Worm (Caenorhabditis elegans): Measurements from ENCODE around the gene C04E7.5.

The C04E7.5 gene

ce11 chrX:410073-410572 lies 49.5 kb downstream of the C04E7.5 start (continued):
- peak; percentile 88 for TF ChIP-seq nhr-237 (tag; optimal IDR thresholded peaks at IDR 0.05)
- peak; percentile 39 for TF ChIP-seq lsy-2 (tag; optimal IDR thresholded peaks at IDR 0.05)
- TF ChIP-seq lin-32 (GFP tag; optimal IDR thresholded peaks at IDR 0.05): peak; percentile 85
- peak; percentile 40 for TF ChIP-seq lin-13 (tag; optimal IDR thresholded peaks at IDR 0.05)
- no peak for TF ChIP-seq snpc-4 (tag; optimal IDR thresholded peaks at IDR 0.05)
